Worm (Caenorhabditis elegans) whole organism, young adult: ENCODE data around the gene C09G1.4.

Source experiments
- B0261.1 ChIP-seq: sonication (generic microtip); optimal IDR thresholded peaks from 2 replicates; lab custom pipeline; 2016; ENCODE audit warnings: mild to moderate bottlenecking, missing genetic modification characterization, moderate library complexity, missing compliant biosample characterization
- Y79H2A.3 ChIP-seq: fragments of 200-800 bp; sonication (Bioruptor generic); conservative IDR thresholded peaks from 2 replicates; pipeline ENCODE4 v1.3.6; 2022; ENCODE audit warnings: missing genetic modification reagents, missing genetic modification characterization, missing compliant biosample characterization
- attf-5 ChIP-seq: fragments of 200-800 bp; sonication (Bioruptor generic); optimal IDR thresholded peaks from 2 replicates; lab custom pipeline; 2018; ENCODE audit warnings: mild to moderate bottlenecking, missing genetic modification characterization, missing compliant biosample characterization
- ceh-58 ChIP-seq: fragments of 200-800 bp; sonication (Bioruptor generic); IDR thresholded peaks from 2 replicates; pipeline ENCODE4 v1.3.6; 2022; ENCODE audit warnings: missing genetic modification characterization, missing compliant biosample characterization
- egl-18 ChIP-seq: fragments of 200-800 bp; sonication (Bioruptor generic); IDR thresholded peaks from 2 replicates; pipeline ENCODE4 v1.3.6; 2022; ENCODE audit warnings: missing genetic modification reagents, missing genetic modification characterization, missing compliant biosample characterization
- him-1 ChIP-seq: sonication (generic microtip); optimal IDR thresholded peaks from 2 replicates; lab custom pipeline; 2016; ENCODE audit warnings: missing genotype, missing genetic modification reagents, missing genetic modification characterization, missing compliant biosample characterization
- hmg-20 ChIP-seq: fragments of 200-800 bp; sonication (Bioruptor generic); IDR thresholded peaks from 2 replicates; pipeline ENCODE4 v1.3.6; 2022; ENCODE audit warnings: missing genetic modification reagents, missing genetic modification characterization, missing compliant biosample characterization
- hsf-1 ChIP-seq: fragments of 200-800 bp; sonication (Bioruptor generic); IDR thresholded peaks from 2 replicates; pipeline ENCODE4 v1.3.6; 2022; ENCODE audit warnings: missing genetic modification reagents, missing genetic modification characterization, missing compliant biosample characterization
- madf-3 ChIP-seq: fragments of 200-800 bp; sonication (Bioruptor generic); IDR thresholded peaks from 2 replicates; pipeline ENCODE4 v1.3.6; 2022; ENCODE audit warnings: missing genetic modification reagents, missing genetic modification characterization, missing compliant biosample characterization
- mxl-1 ChIP-seq: sonication (generic microtip); optimal IDR thresholded peaks from 2 replicates; lab custom pipeline; 2016; ENCODE audit warnings: missing genetic modification characterization, missing compliant biosample characterization
- pha-4 ChIP-seq: fragments of 150-350 bp; sonication (generic microtip); optimal IDR thresholded peaks from 2 replicates; lab custom pipeline; 2014; ENCODE audit warnings: missing biosample characterization, missing genetic modification reagents, missing genetic modification characterization
- unc-130 ChIP-seq: sonication (generic microtip); optimal IDR thresholded peaks from 2 replicates; lab custom pipeline; 2016; ENCODE audit warnings: missing genetic modification reagents, missing genetic modification characterization, missing compliant biosample characterization
- unc-62 ChIP-seq: fragments of 150-350 bp; optimal IDR thresholded peaks from 2 replicates; lab custom pipeline; 2014; ENCODE audit warnings: missing biosample characterization, missing genetic modification reagents, missing genetic modification characterization

- TF ChIP-seq hmg-20 (GFP tag; lab: Robert Waterston, UW): no peak
- no peak for TF ChIP-seq mxl-1
- TF ChIP-seq Y79H2A.3 (GFP tag; lab: Robert Waterston, UW): no peak
- no peak for TF ChIP-seq hsf-1 (GFP tag; lab: Robert Waterston, UW)
- no peak for TF ChIP-seq attf-5
- TF ChIP-seq unc-62 (GFP tag; lab: Kevin White, UChicago): no peak
- no peak for TF ChIP-seq madf-3 (GFP tag; lab: Robert Waterston, UW)
- no peak for TF ChIP-seq pha-4
- no peak for TF ChIP-seq him-1 (tag; lab: Kevin White, UChicago)
- no peak for TF ChIP-seq ceh-58 (GFP tag; lab: Robert Waterston, UW)
- no peak for TF ChIP-seq unc-130
- no peak for TF ChIP-seq egl-18
- TF ChIP-seq B0261.1 (tag; lab: Kevin White, UChicago): no peak
Observed at ce11 chrX:16006529-16006928, at the start of gene C09G1.4.
